Fruit fly (Drosophila melanogaster): ENCODE measurements around the gene Cdk2.
A peak's percentile ranks its signal among the peaks of the same experiment; 100 is the strongest.

Gene Cdk2

dm6 chr3R:20735405-20735804, at the start of gene Cdk2 (continued):
- no peak for TF ChIP-seq CG6813 (GFP tag; optimal IDR thresholded peaks at IDR 0.05)
- TF ChIP-seq CG3281 (GFP tag; optimal IDR thresholded peaks at IDR 0.05): no peak
- TF ChIP-seq tgo (GFP tag; IDR thresholded peaks at IDR 0.05): no peak
- TF ChIP-seq her (GFP tag; optimal IDR thresholded peaks at IDR 0.05): peak; percentile 9
- TF ChIP-seq ERR (GFP tag; optimal IDR thresholded peaks at IDR 0.05): no peak
- TF ChIP-seq lmd (GFP tag; IDR thresholded peaks at IDR 0.05): no peak
- TF ChIP-seq ap (GFP tag; IDR thresholded peaks at IDR 0.05): no peak
- peak; percentile 54 for TF ChIP-seq nmo (GFP tag; optimal IDR thresholded peaks at IDR 0.05)
- TF ChIP-seq bigmax (GFP tag; optimal IDR thresholded peaks at IDR 0.05): peak; percentile 67
- peak; percentile 39 for TF ChIP-seq Sox102F (GFP tag; optimal IDR thresholded peaks at IDR 0.05)
- peak; percentile 51 for TF ChIP-seq CG2120 (GFP tag; optimal IDR thresholded peaks at IDR 0.05)
- peak; percentile 14 for TF ChIP-seq CG17829 (tag; optimal IDR thresholded peaks at IDR 0.05)
- no peak for TF ChIP-seq Dip2 (GFP tag; IDR thresholded peaks at IDR 0.05)
- TF ChIP-seq Drgx (GFP tag; IDR thresholded peaks at IDR 0.05): no peak
- TF ChIP-seq B-H1 (GFP tag; IDR thresholded peaks at IDR 0.05): no peak
- no peak for TF ChIP-seq NK7.1 (GFP tag; optimal IDR thresholded peaks at IDR 0.05)
- no peak for TF ChIP-seq CG9215 (GFP tag; IDR thresholded peaks at IDR 0.05)
- TF ChIP-seq Hsf (GFP tag; optimal IDR thresholded peaks at IDR 0.05): peak; percentile 6
- no peak for TF ChIP-seq CG10565 (GFP tag; optimal IDR thresholded peaks at IDR 0.05)
- TF ChIP-seq H2.0 (GFP tag; IDR thresholded peaks at IDR 0.05): no peak
- no peak for TF ChIP-seq kni (GFP tag; optimal IDR thresholded peaks at IDR 0.05)
- TF ChIP-seq chn (GFP tag; optimal IDR thresholded peaks at IDR 0.05): no peak
- no peak for TF ChIP-seq CG7372 (GFP tag; IDR thresholded peaks at IDR 0.05)
- TF ChIP-seq CG17186 (GFP tag; optimal IDR thresholded peaks at IDR 0.05): peak; percentile 24
- TF ChIP-seq Ravus (GFP tag; IDR thresholded peaks at IDR 0.05): no peak
- peak in 1 of 2 experiments; percentile 22 for TF ChIP-seq Hr51 (GFP tag; optimal IDR thresholded peaks at IDR 0.05)
- no peak for TF ChIP-seq CG7928 (GFP tag; optimal IDR thresholded peaks at IDR 0.05)
- no peak for TF ChIP-seq Neu2 (GFP tag; optimal IDR thresholded peaks at IDR 0.05; ENCODE audit: borderline replicate concordance)
- no peak for TF ChIP-seq CG10321 (GFP tag; IDR thresholded peaks at IDR 0.05)
- TF ChIP-seq MESR4 (GFP tag; optimal IDR thresholded peaks at IDR 0.05): peak; percentile 64
- peak; percentile 92 for TF ChIP-seq Scr (GFP tag; IDR thresholded peaks at IDR 0.05; ENCODE audit: partially characterized antibody)
- no peak for TF ChIP-seq CG7745 (tag; optimal IDR thresholded peaks at IDR 0.05)
- no peak for TF ChIP-seq gsb (GFP tag; IDR thresholded peaks at IDR 0.05)
- no peak for TF ChIP-seq CG10543 (GFP tag; optimal IDR thresholded peaks at IDR 0.05)
- no peak for TF ChIP-seq CG9817 (tag; optimal IDR thresholded peaks at IDR 0.05)
- TF ChIP-seq E2f1 (GFP tag; IDR thresholded peaks at IDR 0.05): peak; percentile 92
- no peak for TF ChIP-seq Dip3 (GFP tag; optimal IDR thresholded peaks at IDR 0.05)
- TF ChIP-seq MTF-1 (GFP tag; optimal IDR thresholded peaks at IDR 0.05; ENCODE audit: borderline replicate concordance): no peak
- no peak for TF ChIP-seq gce (GFP tag; IDR thresholded peaks at IDR 0.05)
- peak; percentile 7 for TF ChIP-seq CG33213 (GFP tag; optimal IDR thresholded peaks at IDR 0.05)
- TF ChIP-seq scrt (GFP tag; optimal IDR thresholded peaks at IDR 0.05): no peak
- TF ChIP-seq aop (GFP tag; IDR thresholded peaks at IDR 0.05): no peak
- TF ChIP-seq vvl (GFP tag; IDR thresholded peaks at IDR 0.05): peak; percentile 66
- TF ChIP-seq CG1647 (GFP tag; optimal IDR thresholded peaks at IDR 0.05): no peak
- no peak for TF ChIP-seq pan (optimal IDR thresholded peaks at IDR 0.05)
- no peak for TF ChIP-seq pan (GFP tag; optimal IDR thresholded peaks at IDR 0.05 in 1 of 2, IDR thresholded peaks at IDR 0.05 in 1 of 2)
- no peak for TF ChIP-seq CG8290 (GFP tag; optimal IDR thresholded peaks at IDR 0.05)
- no peak for TF ChIP-seq CG8290 (tag; optimal IDR thresholded peaks at IDR 0.05)
- peak; percentile 37; the same call in 1 of the 2 replicates for TF ChIP-seq ranshi (GFP tag; IDR thresholded peaks at IDR 0.05)
- no peak for TF ChIP-seq grn (GFP tag; optimal IDR thresholded peaks at IDR 0.05)
- peak; percentile 5 for TF ChIP-seq CG13894 (tag; optimal IDR thresholded peaks at IDR 0.05)
- TF ChIP-seq CG17359 (tag; optimal IDR thresholded peaks at IDR 0.05): no peak

Measured in whole organism, embryonic.